Worm (Caenorhabditis elegans) whole organism, late embryonic: Measurements from ENCODE around the gene Y51H7C.3.
A peak's percentile ranks its signal among the peaks of the same experiment; 100 is the strongest.

ENCODE experiments used
- C08G9.2 ChIP-seq: sonication (generic microtip); optimal IDR thresholded peaks from 2 replicates; lab custom pipeline; 2016; ENCODE audit warnings: mild to moderate bottlenecking, missing genetic modification characterization, moderate library complexity, missing compliant biosample characterization
- K02D7.2 ChIP-seq: sonication (generic microtip); optimal IDR thresholded peaks from 2 replicates; lab custom pipeline; 2017; ENCODE audit warnings: mild to moderate bottlenecking, missing genetic modification characterization, missing compliant biosample characterization
- Y22D7AL.16 ChIP-seq: sonication (generic microtip); optimal IDR thresholded peaks from 2 replicates; lab custom pipeline; 2016; ENCODE audit warnings: missing genetic modification characterization, missing compliant biosample characterization
- ceh-14 ChIP-seq: sonication (generic microtip); optimal IDR thresholded peaks from 2 replicates; lab custom pipeline; 2016; ENCODE audit warnings: missing genotype, missing genetic modification characterization, missing compliant biosample characterization
- ceh-19 ChIP-seq: fragments of 200-800 bp; sonication (Bioruptor generic); optimal IDR thresholded peaks from 2 replicates; lab custom pipeline; 2018; ENCODE audit warnings: mild to moderate bottlenecking, missing genetic modification characterization, missing compliant biosample characterization
- ceh-2 ChIP-seq: sonication (generic microtip); optimal IDR thresholded peaks from 2 replicates; lab custom pipeline; 2016; ENCODE audit warnings: missing genotype, missing genetic modification characterization, missing compliant biosample characterization
- ceh-22 ChIP-seq: sonication (generic microtip); optimal IDR thresholded peaks from 2 replicates; lab custom pipeline; 2017; ENCODE audit warnings: missing biosample characterization, missing genetic modification characterization
- ceh-24 ChIP-seq: sonication (generic microtip); optimal IDR thresholded peaks from 2 replicates; lab custom pipeline; 2016; ENCODE audit warnings: mild to moderate bottlenecking, missing genetic modification characterization, missing compliant biosample characterization
- ceh-30 ChIP-seq: fragments of 150-350 bp; optimal IDR thresholded peaks from 2 replicates; lab custom pipeline; 2014; ENCODE audit warnings: missing biosample characterization, missing genetic modification characterization
- ceh-31 ChIP-seq: sonication (generic microtip); optimal IDR thresholded peaks from 2 replicates; lab custom pipeline; 2016; ENCODE audit warnings: missing genetic modification characterization, missing compliant biosample characterization
- ceh-34 ChIP-seq: sonication (generic microtip); optimal IDR thresholded peaks from 2 replicates; lab custom pipeline; 2016; ENCODE audit warnings: mild to moderate bottlenecking, missing genetic modification characterization, missing compliant biosample characterization
- ceh-45 ChIP-seq: fragments of 200-800 bp; sonication (Bioruptor generic); IDR thresholded peaks from 2 replicates; pipeline ENCODE4 v1.3.6; 2022; ENCODE audit warnings: missing genetic modification reagents, missing genetic modification characterization, missing compliant biosample characterization
- ceh-48 ChIP-seq: sonication (generic microtip); optimal IDR thresholded peaks from 2 replicates; lab custom pipeline; 2016; ENCODE audit warnings: missing genetic modification characterization, inconsistent platforms, missing compliant biosample characterization
- ceh-9 ChIP-seq: sonication (generic microtip); optimal IDR thresholded peaks from 2 replicates; lab custom pipeline; 2016; ENCODE audit warnings: mild to moderate bottlenecking, missing genetic modification characterization, inconsistent platforms, missing compliant biosample characterization
- dmd-4 ChIP-seq: sonication (generic microtip); optimal IDR thresholded peaks from 2 replicates; lab custom pipeline; 2016; ENCODE audit warnings: borderline replicate concordance, missing genetic modification characterization, missing compliant biosample characterization
- dve-1 ChIP-seq: sonication (generic microtip); optimal IDR thresholded peaks from 2 replicates; lab custom pipeline; 2017; ENCODE audit warnings: antibody characterized with exemption, mild to moderate bottlenecking, missing genetic modification characterization, missing compliant biosample characterization
- elt-2 ChIP-seq: sonication (generic microtip); optimal IDR thresholded peaks from 2 replicates; lab custom pipeline; 2016; ENCODE audit warnings: missing genetic modification reagents, missing genetic modification characterization, missing compliant biosample characterization
- elt-4 ChIP-seq: sonication (generic microtip); optimal IDR thresholded peaks from 2 replicates; lab custom pipeline; 2016; ENCODE audit warnings: missing genetic modification characterization, missing compliant biosample characterization
- fax-1 ChIP-seq: sonication (generic microtip); optimal IDR thresholded peaks from 2 replicates; lab custom pipeline; 2016; ENCODE audit warnings: missing genotype, missing genetic modification characterization, missing compliant biosample characterization
- fkh-10 ChIP-seq: fragments of 150-350 bp; optimal IDR thresholded peaks from 2 replicates; lab custom pipeline; 2014; ENCODE audit warnings: missing biosample characterization, missing genetic modification reagents, missing genetic modification characterization
- gmeb-2 ChIP-seq: sonication (generic microtip); optimal IDR thresholded peaks from 2 replicates; lab custom pipeline; 2016; ENCODE audit warnings: missing genetic modification characterization, inconsistent platforms, missing compliant biosample characterization
- hlh-13 ChIP-seq: fragments of 200-800 bp; sonication (Bioruptor generic); optimal IDR thresholded peaks from 2 replicates; lab custom pipeline; 2018; ENCODE audit warnings: mild to moderate bottlenecking, missing genetic modification characterization, missing compliant biosample characterization
- hlh-15 ChIP-seq: sonication (generic microtip); optimal IDR thresholded peaks from 2 replicates; lab custom pipeline; 2016; ENCODE audit warnings: missing genetic modification characterization, missing compliant biosample characterization
- hlh-30 ChIP-seq: sonication (generic microtip); optimal IDR thresholded peaks from 2 replicates; lab custom pipeline; 2017; ENCODE audit warnings: antibody characterized with exemption, missing genetic modification characterization, missing compliant biosample characterization; ENCODE audit not compliant: insufficient read depth
- hlh-6 ChIP-seq: sonication (generic microtip); optimal IDR thresholded peaks from 2 replicates; lab custom pipeline; 2016; ENCODE audit warnings: missing genotype, missing genetic modification characterization, missing compliant biosample characterization
- lim-6 ChIP-seq: sonication (generic microtip); optimal IDR thresholded peaks from 2 replicates; lab custom pipeline; 2016; ENCODE audit warnings: missing genetic modification characterization, missing compliant biosample characterization
- lin-11 ChIP-seq: fragments of 200-800 bp; sonication (Bioruptor generic); optimal IDR thresholded peaks from 2 replicates; lab custom pipeline; 2018; ENCODE audit warnings: mild to moderate bottlenecking, missing genetic modification characterization, missing compliant biosample characterization
- madf-2 ChIP-seq: sonication (generic microtip); optimal IDR thresholded peaks from 2 replicates; lab custom pipeline; 2017; ENCODE audit warnings: missing genetic modification characterization, missing compliant biosample characterization
- mec-3 ChIP-seq: sonication (generic microtip); optimal IDR thresholded peaks from 2 replicates; lab custom pipeline; 2016; ENCODE audit warnings: borderline replicate concordance, missing genetic modification characterization, missing compliant biosample characterization
- nhr-11 ChIP-seq: fragments of 150-350 bp; optimal IDR thresholded peaks from 2 replicates; lab custom pipeline; 2014; ENCODE audit warnings: missing biosample characterization, missing genetic modification characterization
- npax-4 ChIP-seq: sonication (generic microtip); optimal IDR thresholded peaks from 2 replicates; lab custom pipeline; 2016; ENCODE audit warnings: missing genetic modification characterization, missing compliant biosample characterization
- odd-2 ChIP-seq: sonication (generic microtip); optimal IDR thresholded peaks from 2 replicates; lab custom pipeline; 2017; ENCODE audit warnings: antibody characterized with exemption, mild to moderate bottlenecking, missing genetic modification characterization, missing compliant biosample characterization
- pag-3 ChIP-seq: sonication (generic microtip); optimal IDR thresholded peaks from 2 replicates; lab custom pipeline; 2016; ENCODE audit warnings: missing compliant biosample characterization, missing genetic modification characterization, borderline replicate concordance
- pat-9 ChIP-seq: fragments of 200-800 bp; sonication (Bioruptor generic); optimal IDR thresholded peaks from 2 replicates; lab custom pipeline; 2018; ENCODE audit warnings: mild to moderate bottlenecking, missing genetic modification characterization, moderate library complexity, missing compliant biosample characterization
- pax-1 ChIP-seq: fragments of 150-350 bp; optimal IDR thresholded peaks from 2 replicates; lab custom pipeline; 2014; ENCODE audit warnings: missing biosample characterization, missing genetic modification characterization
- pha-2 ChIP-seq: sonication (generic microtip); optimal IDR thresholded peaks from 2 replicates; lab custom pipeline; 2017; ENCODE audit warnings: mild to moderate bottlenecking, missing genetic modification characterization, missing compliant biosample characterization
- pha-4 ChIP-seq: fragments of 150-350 bp; optimal IDR thresholded peaks from 2 replicates; lab custom pipeline; 2018; ENCODE audit warnings: missing biosample characterization, missing genetic modification reagents, missing genetic modification characterization
- pros-1 ChIP-seq: fragments of 150-350 bp; optimal IDR thresholded peaks from 2 replicates; lab custom pipeline; 2014; ENCODE audit warnings: missing biosample characterization, missing genetic modification reagents, missing genetic modification characterization
- ref-2 ChIP-seq: sonication (generic microtip); optimal IDR thresholded peaks from 2 replicates; lab custom pipeline; 2016; ENCODE audit warnings: missing genetic modification characterization, missing compliant biosample characterization
- rnt-1 ChIP-seq: sonication (generic microtip); optimal IDR thresholded peaks from 2 replicates; lab custom pipeline; 2016; ENCODE audit warnings: missing genetic modification characterization, missing compliant biosample characterization
- sdc-2 ChIP-seq: sonication (generic microtip); optimal IDR thresholded peaks from 2 replicates; lab custom pipeline; 2016; ENCODE audit warnings: missing genotype, missing genetic modification characterization, missing compliant biosample characterization
- sox-4 ChIP-seq: sonication (generic microtip); optimal IDR thresholded peaks from 2 replicates; lab custom pipeline; 2017; ENCODE audit warnings: mild to moderate bottlenecking, missing genetic modification characterization, inconsistent platforms, missing compliant biosample characterization
- syd-9 ChIP-seq: sonication (generic microtip); optimal IDR thresholded peaks from 2 replicates; lab custom pipeline; 2016; ENCODE audit warnings: mild to moderate bottlenecking, missing genetic modification characterization, moderate library complexity, missing compliant biosample characterization
- ttx-3 ChIP-seq: sonication (generic microtip); optimal IDR thresholded peaks from 2 replicates; lab custom pipeline; 2016; ENCODE audit warnings: missing genetic modification reagents, missing genetic modification characterization, missing compliant biosample characterization
- ztf-16 ChIP-seq: sonication (generic microtip); optimal IDR thresholded peaks from 2 replicates; lab custom pipeline; 2017; ENCODE audit warnings: missing genetic modification characterization, missing compliant biosample characterization

Gene Y51H7C.3

ce11 chrII:1473481-1473880 lies 35.2 kb downstream of the Y51H7C.3 start, which contains the start of gene H17B01.5:
TSS of gene H17B01.5 (minus strand) at chrII:1473581.
- no peak for TF ChIP-seq rnt-1 (tag; lab: Kevin White, UChicago)
- TF ChIP-seq ztf-16 (tag; lab: Kevin White, UChicago) = no peak
- no peak for TF ChIP-seq madf-2 (tag; lab: Kevin White, UChicago)

- TF ChIP-seq fax-1 (tag; lab: Kevin White, UChicago) (no peak), ceh-24 (tag; lab: Kevin White, UChicago) (no peak), pag-3 (tag; lab: Kevin White, UChicago) (no peak), odd-2 (no peak), pax-1 (tag; lab: Kevin White, UChicago) (no peak), sdc-2 (tag; lab: Kevin White, UChicago) (no peak), rnt-1 (tag; lab: Kevin White, UChicago) (no peak), fkh-10 (GFP tag; lab: Kevin White, UChicago) (no peak), elt-4 (tag; lab: Kevin White, UChicago) (no peak), npax-4 (no peak), ceh-45 (GFP tag; lab: Robert Waterston, UW) (no peak), lim-6 (tag; lab: Kevin White, UChicago) (no peak), C08G9.2 (tag; lab: Kevin White, UChicago) (no peak), mec-3 (tag; lab: Kevin White, UChicago) (no peak), ceh-22 (tag; lab: Kevin White, UChicago) (no peak), ceh-19 (no peak), syd-9 (no peak)
Observed at ce11 chrII:1474807-1475206, 36.5 kb downstream of the Y51H7C.3 start.

ce11 chrII:1475328-1475727 lies 37.0 kb downstream of the Y51H7C.3 start:
- TF ChIP-seq ceh-31 = no peak
- TF ChIP-seq elt-2 (tag; lab: Kevin White, UChicago) = peak; percentile 85

ce11 chrII:1476016-1476415 lies 37.7 kb downstream of the Y51H7C.3 start:
- TF ChIP-seq lin-11 (no peak), odd-2 (no peak), ref-2 (tag; lab: Kevin White, UChicago) (no peak), ceh-2 (tag; lab: Kevin White, UChicago) (no peak), hlh-6 (tag; lab: Kevin White, UChicago) (no peak), nhr-11 (no peak), syd-9 (no peak), C08G9.2 (tag; lab: Kevin White, UChicago) (no peak), npax-4 (no peak), madf-2 (tag; lab: Kevin White, UChicago) (no peak), sdc-2 (tag; lab: Kevin White, UChicago) (no peak), ttx-3 (no peak), mec-3 (tag; lab: Kevin White, UChicago) (no peak), ceh-22 (tag; lab: Kevin White, UChicago) (no peak), elt-4 (tag; lab: Kevin White, UChicago) (no peak), pros-1 (no peak), K02D7.2 (no peak), pax-1 (tag; lab: Kevin White, UChicago) (no peak)

- no peak for TF ChIP-seq pha-4
- TF ChIP-seq hlh-30 = no peak
- TF ChIP-seq pat-9 = no peak
- TF ChIP-seq syd-9 = no peak
- no peak for TF ChIP-seq hlh-13
- TF ChIP-seq ceh-19 = no peak
- no peak for TF ChIP-seq odd-2
- TF ChIP-seq Y22D7AL.16 (tag; lab: Kevin White, UChicago) = no peak
- TF ChIP-seq ceh-34 (tag; lab: Kevin White, UChicago) = no peak
- TF ChIP-seq ceh-48 (tag; lab: Kevin White, UChicago) = no peak
- no peak for TF ChIP-seq ceh-9 (tag; lab: Kevin White, UChicago)
- no peak for TF ChIP-seq pha-2 (tag; lab: Kevin White, UChicago)
- TF ChIP-seq hlh-15 (tag; lab: Kevin White, UChicago) = no peak
- no peak for TF ChIP-seq dmd-4
- no peak for TF ChIP-seq ceh-45 (GFP tag; lab: Robert Waterston, UW)
- no peak for TF ChIP-seq sox-4 (tag; lab: Kevin White, UChicago)
- no peak for TF ChIP-seq ceh-14 (tag; lab: Kevin White, UChicago)
- no peak for TF ChIP-seq gmeb-2
- no peak for TF ChIP-seq ceh-30 (tag; lab: Kevin White, UChicago)
- TF ChIP-seq dve-1 = no peak
Observed at ce11 chrII:1477295-1477694, 39.0 kb downstream of the Y51H7C.3 start.
